Worm (Caenorhabditis elegans) whole organism, L2 larva: Measurements from ENCODE around the gene zak-1.

Experiments
- R02D3.7 ChIP-seq: fragments of 150-350 bp; optimal IDR thresholded peaks from 2 replicates; lab custom pipeline; 2014; ENCODE audit warnings: missing biosample characterization, missing genetic modification characterization
- ZK546.5 ChIP-seq: sonication (generic microtip); optimal IDR thresholded peaks from 2 replicates; lab custom pipeline; 2017; ENCODE audit warnings: missing biosample characterization, missing genetic modification characterization
- ama-1 ChIP-seq: fragments of 150-350 bp; optimal IDR thresholded peaks from 2 replicates; lab custom pipeline; 2018; ENCODE audit warnings: inconsistent platforms
- ceh-82 ChIP-seq: fragments of 150-350 bp; optimal IDR thresholded peaks from 2 replicates; lab custom pipeline; 2014; ENCODE audit warnings: missing biosample characterization, missing genetic modification characterization
- fos-1 ChIP-seq: fragments of 150-350 bp; optimal IDR thresholded peaks from 2 replicates; lab custom pipeline; 2014; ENCODE audit warnings: missing biosample characterization, missing genetic modification characterization
- lin-39 ChIP-seq: fragments of 150-350 bp; optimal IDR thresholded peaks from 2 replicates; lab custom pipeline; 2014; ENCODE audit warnings: missing biosample characterization, missing genetic modification reagents, missing genetic modification characterization
- mab-5 ChIP-seq: fragments of 150-350 bp; optimal IDR thresholded peaks from 2 replicates; lab custom pipeline; 2014; ENCODE audit warnings: missing biosample characterization, missing genetic modification characterization
- nhr-237 ChIP-seq: fragments of 150-350 bp; optimal IDR thresholded peaks from 2 replicates; lab custom pipeline; 2014; ENCODE audit warnings: missing biosample characterization, missing genetic modification characterization
- nhr-25 ChIP-seq: fragments of 150-350 bp; sonication (generic microtip); optimal IDR thresholded peaks from 3 replicates; lab custom pipeline; 2014; ENCODE audit warnings: missing biosample characterization, missing genetic modification characterization
- skn-1 ChIP-seq: sonication (generic microtip); optimal IDR thresholded peaks from 2 replicates; lab custom pipeline; 2017; ENCODE audit warnings: missing biosample characterization, missing genetic modification characterization
- unc-62 ChIP-seq: fragments of 150-350 bp; optimal IDR thresholded peaks from 2 replicates; lab custom pipeline; 2014; ENCODE audit warnings: missing biosample characterization, missing genetic modification reagents, missing genetic modification characterization
- zag-1 ChIP-seq: fragments of 150-350 bp; optimal IDR thresholded peaks from 2 replicates; lab custom pipeline; 2014; ENCODE audit warnings: missing biosample characterization, missing genetic modification characterization
- ztf-11 ChIP-seq: sonication (generic microtip); optimal IDR thresholded peaks from 2 replicates; lab custom pipeline; 2017; ENCODE audit warnings: missing biosample characterization, missing genetic modification characterization

DNA sequence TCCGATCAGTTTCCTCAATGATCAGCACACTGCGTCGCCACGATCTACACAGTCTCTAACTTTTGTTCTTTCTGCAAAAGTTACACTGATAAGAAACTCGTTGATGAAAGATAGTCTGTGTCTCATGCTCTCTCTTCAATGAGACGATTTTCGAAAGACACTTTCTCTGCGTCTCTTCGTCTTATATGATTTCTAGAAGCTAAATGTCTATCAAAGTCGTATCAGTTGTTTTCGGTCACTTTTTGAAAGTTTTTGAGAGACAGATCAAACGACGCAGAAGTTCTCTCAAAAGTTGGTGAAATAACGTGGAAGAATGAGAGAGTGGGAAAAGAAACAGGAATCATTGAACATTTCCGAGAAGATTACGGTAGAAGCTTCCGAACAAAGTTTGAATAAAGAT lies 38.6 kb upstream of the zak-1 start:
- TF ChIP-seq ztf-11 (tag; lab: Kevin White, UChicago) (no peak), R02D3.7 (tag; lab: Kevin White, UChicago) (no peak), ZK546.5 (tag; lab: Kevin White, UChicago) (no peak), mab-5 (tag; lab: Kevin White, UChicago) (no peak), ceh-82 (tag; lab: Kevin White, UChicago) (no peak), lin-39 (tag; lab: Kevin White, UChicago) (no peak), zag-1 (tag; lab: Kevin White, UChicago) (no peak), ama-1 (lab: Kevin White, UChicago) (peak; percentile 9), nhr-25 (tag; lab: Kevin White, UChicago) (peak; percentile 56), unc-62 (no peak), skn-1 (tag; lab: Kevin White, UChicago) (no peak), nhr-237 (no peak), fos-1 (tag; lab: Kevin White, UChicago) (peak; percentile 83)
